Worm (Caenorhabditis elegans): Measurements from ENCODE around the gene D1025.1.

- no peak for TF ChIP-seq ces-1 (GFP tag; optimal IDR thresholded peaks at IDR 0.05)
- TF ChIP-seq lin-1 (GFP tag; IDR thresholded peaks at IDR 0.05) = no peak
- TF ChIP-seq fos-1 (tag; optimal IDR thresholded peaks at IDR 0.05) = no peak
- no peak for TF ChIP-seq unc-62 (GFP tag; optimal IDR thresholded peaks at IDR 0.05 in 1 of 2)
- no peak for TF ChIP-seq unc-62 (tag; optimal IDR thresholded peaks at IDR 0.05)
- TF ChIP-seq skn-1 (tag; optimal IDR thresholded peaks at IDR 0.05) = no peak
- TF ChIP-seq jun-1 (tag; optimal IDR thresholded peaks at IDR 0.05) = no peak
- TF ChIP-seq ceh-62 (tag; optimal IDR thresholded peaks at IDR 0.05) = no peak
- no peak for TF ChIP-seq arid-1 (GFP tag; conservative IDR thresholded peaks at IDR 0.05)
- no peak for TF ChIP-seq ama-1 (optimal IDR thresholded peaks at IDR 0.05)
- no peak for TF ChIP-seq daf-16 (GFP tag; optimal IDR thresholded peaks at IDR 0.05)
- TF ChIP-seq daf-16 (tag; optimal IDR thresholded peaks at IDR 0.05) = no peak
- no peak for TF ChIP-seq php-3 (GFP tag; IDR thresholded peaks at IDR 0.05)
- TF ChIP-seq madf-9 (GFP tag; conservative IDR thresholded peaks at IDR 0.05) = no peak
- TF ChIP-seq Y75B8A.6 (GFP tag; IDR thresholded peaks at IDR 0.05) = no peak
- no peak for TF ChIP-seq ZK546.5 (tag; optimal IDR thresholded peaks at IDR 0.05)
These were observed 35.8 kb downstream of the D1025.1 start for ce11 chrX:14556403-14556802.

Measured in whole organism, L4 larva.